Fruit fly (Drosophila melanogaster): ENCODE measurements around the gene Pcp.

The Pcp gene

dm6 chr2L:7067683-7068082 lies 46.2 kb downstream of the Pcp start, which contains the start of gene Ugt307A1:
Gene Ugt307A1, plus strand, starts transcription at chr2L:7067983.
- no peak for TF ChIP-seq CG8478 (optimal IDR thresholded peaks at IDR 0.05)
- no peak for TF ChIP-seq usp (GFP tag; optimal IDR thresholded peaks at IDR 0.05)

- TF ChIP-seq CG8478 (optimal IDR thresholded peaks at IDR 0.05) = no peak
- TF ChIP-seq Dll (optimal IDR thresholded peaks at IDR 0.05) = no peak
- no peak for TF ChIP-seq pan (optimal IDR thresholded peaks at IDR 0.05)
- TF ChIP-seq EcR (GFP tag; optimal IDR thresholded peaks at IDR 0.05) = no peak
- TF ChIP-seq psq (optimal IDR thresholded peaks at IDR 0.05) = no peak
- no peak for TF ChIP-seq usp (GFP tag; optimal IDR thresholded peaks at IDR 0.05)
Observed at dm6 chr2L:7071219-7071618, 49.7 kb downstream of the Pcp start.

- no peak for TF ChIP-seq usp (GFP tag; optimal IDR thresholded peaks at IDR 0.05)
- no peak for TF ChIP-seq Dll (optimal IDR thresholded peaks at IDR 0.05)
- no peak for TF ChIP-seq EcR (GFP tag; optimal IDR thresholded peaks at IDR 0.05)
- TF ChIP-seq psq (optimal IDR thresholded peaks at IDR 0.05) = no peak
- TF ChIP-seq CG8478 (optimal IDR thresholded peaks at IDR 0.05) = no peak
- no peak for TF ChIP-seq pan (optimal IDR thresholded peaks at IDR 0.05)
Observed at dm6 chr2L:7071862-7072261, 50.4 kb downstream of the Pcp start.

Data from whole organism.